Fruit fly (Drosophila melanogaster) whole organism: Measurements from ENCODE around the gene LysD.
"Not testable (repeated sequence)": the region's sequence is repeated elsewhere in the genome, so short reads cannot be mapped to it uniquely, and the experiment has no call there.

Experiments used
- CG8478 ChIP-seq: fragments of >200 bp; optimal IDR thresholded peaks from 2 replicates; lab custom pipeline; 2018; ENCODE audit warnings: inconsistent platforms
- Dll ChIP-seq: fragments of >200 bp; optimal IDR thresholded peaks from 2 replicates; lab custom pipeline; 2017
- EcR ChIP-seq, 2 experiments: fragments of >200 bp; optimal IDR thresholded peaks; 2 replicates each; lab custom pipeline; 2017; ENCODE audit warnings: missing biosample characterization in 2 of 2, missing genetic modification characterization in 2 of 2, missing genetic modification reagents in 2 of 2
- pan ChIP-seq: fragments of >200 bp; optimal IDR thresholded peaks from 2 replicates; lab custom pipeline; 2017
- psq ChIP-seq: fragments of >200 bp; optimal IDR thresholded peaks from 2 replicates; lab custom pipeline; 2017
- usp ChIP-seq: fragments of >200 bp; optimal IDR thresholded peaks from 2 replicates; lab custom pipeline; 2017; ENCODE audit warnings: missing biosample characterization, missing genetic modification characterization, mixed read lengths

Gene LysD

DNA sequence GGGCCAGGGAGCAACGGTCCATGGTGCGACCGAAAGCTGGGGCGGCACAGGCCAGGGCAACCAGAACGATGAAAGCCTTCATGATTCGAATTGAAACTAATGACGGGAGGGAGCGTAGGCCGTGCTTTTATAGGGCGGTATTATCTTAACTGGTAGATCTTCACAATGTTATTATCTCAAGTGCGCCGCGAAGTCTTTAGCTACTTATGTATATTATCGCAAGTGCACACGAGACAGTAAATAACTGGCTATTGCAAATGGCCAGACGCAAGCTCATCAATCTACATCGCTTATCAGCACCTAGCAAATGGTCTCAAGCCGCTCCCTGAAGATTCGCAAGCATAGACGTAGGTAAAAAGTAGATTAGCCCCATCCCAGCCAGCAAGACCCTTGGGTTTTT, at the start of gene LysD:
LysD (minus strand) TSS at position 101 of the 400 bp plus-strand sequence.
- TF ChIP-seq Dll (lab: Kevin White, UChicago) (no peak), EcR (GFP tag; optimal IDR thresholded peaks at IDR 0.05; lab: Kevin White, UChicago) (no peak), usp (no peak), psq (lab: Kevin White, UChicago) (no peak), pan (no peak)

DNA sequence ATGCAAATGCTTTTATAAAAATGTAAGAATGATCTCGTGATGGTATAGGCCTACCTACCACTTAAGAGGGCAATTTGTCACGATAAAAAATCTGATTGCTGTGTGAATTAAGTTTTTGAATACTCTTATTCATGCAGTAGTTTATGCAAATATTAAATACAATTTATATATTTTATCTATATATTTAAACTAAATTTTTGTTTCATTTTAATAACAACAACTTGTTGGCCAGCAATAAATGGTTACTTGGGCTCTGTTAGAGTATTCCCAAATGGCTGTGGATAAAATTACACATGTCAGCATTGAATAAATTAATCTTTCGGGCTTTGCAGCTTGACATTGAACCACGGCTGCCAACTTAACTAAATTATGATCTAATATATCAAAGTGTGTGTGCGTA, 47.6 kb upstream of the LysD start:
- TF ChIP-seq psq (lab: Kevin White, UChicago) (no peak), CG8478 (lab: Kevin White, UChicago) (no peak), EcR (GFP tag; optimal IDR thresholded peaks at IDR 0.05; lab: Kevin White, UChicago) (no peak), pan (no peak), usp (no peak), Dll (lab: Kevin White, UChicago) (no peak)

- TF ChIP-seq pan (no peak), psq (lab: Kevin White, UChicago) (no peak), Dll (lab: Kevin White, UChicago) (no peak), CG8478 (lab: Kevin White, UChicago) (no peak), EcR (GFP tag; optimal IDR thresholded peaks at IDR 0.05; lab: Kevin White, UChicago) (no peak), usp (no peak)
These were observed 45.2 kb upstream of the LysD start, which contains the start of gene tfc for dm6 chr3L:1256061-1256780. TSS of gene tfc (plus strand) at chr3L:1256449.

DNA sequence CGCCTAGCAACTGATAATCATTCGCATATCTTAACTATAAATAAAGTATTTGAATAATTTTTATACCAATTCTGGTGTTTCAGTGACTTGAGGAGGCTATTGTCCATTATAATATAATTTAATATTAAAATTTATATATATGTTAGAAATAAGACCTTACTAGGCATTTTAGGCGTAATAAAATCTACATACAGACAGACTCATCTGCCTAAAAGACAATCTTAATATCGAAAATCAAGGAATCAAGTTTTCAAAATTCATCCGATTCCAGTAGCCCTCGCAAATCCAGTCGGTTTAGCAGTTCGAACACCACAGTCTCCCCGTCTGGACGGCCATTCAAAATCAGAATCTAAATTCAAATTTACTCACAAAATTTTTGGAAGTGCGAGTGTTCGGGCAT, 40.7 kb upstream of the LysD start, which contains the start of the genes CG9130 and CG9133:
CG9130 (plus strand) TSS at position 301 of the 400 bp plus-strand sequence.
CG9133 (plus strand) TSS at position 301 of the 400 bp plus-strand sequence.
- TF ChIP-seq Dll (lab: Kevin White, UChicago): no peak
- TF ChIP-seq usp: no peak
- TF ChIP-seq EcR (GFP tag; optimal IDR thresholded peaks at IDR 0.05; lab: Kevin White, UChicago): no peak
- no peak for TF ChIP-seq CG8478 (lab: Kevin White, UChicago)
- TF ChIP-seq psq (lab: Kevin White, UChicago): no peak

DNA sequence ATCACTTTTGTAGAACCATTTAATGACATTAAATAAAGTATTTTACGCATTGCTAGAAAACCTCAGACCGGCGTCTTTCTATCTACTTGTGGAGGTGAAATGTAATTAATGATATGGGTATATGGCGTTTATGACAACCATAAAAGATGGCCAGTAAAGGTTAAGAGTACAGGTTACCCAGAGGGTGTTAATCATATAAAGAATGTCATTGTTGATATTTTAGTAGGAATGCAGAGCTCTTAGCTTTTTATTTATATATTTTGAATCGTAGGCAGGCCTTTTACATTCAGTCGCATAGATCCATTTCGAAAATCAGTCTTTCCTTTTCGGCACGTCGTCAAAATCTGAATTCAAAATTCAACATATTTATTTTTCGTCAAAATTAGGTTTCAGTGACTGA, 39.4 kb upstream of the LysD start, which contains the start of gene Bfc:
Bfc (plus strand) TSS at position 301 of the 400 bp plus-strand sequence.
- TF ChIP-seq EcR (GFP tag; optimal IDR thresholded peaks at IDR 0.05; lab: Kevin White, UChicago) (no peak), usp (no peak), Dll (lab: Kevin White, UChicago) (no peak), CG8478 (lab: Kevin White, UChicago) (no peak), psq (lab: Kevin White, UChicago) (no peak), pan (no peak)

DNA sequence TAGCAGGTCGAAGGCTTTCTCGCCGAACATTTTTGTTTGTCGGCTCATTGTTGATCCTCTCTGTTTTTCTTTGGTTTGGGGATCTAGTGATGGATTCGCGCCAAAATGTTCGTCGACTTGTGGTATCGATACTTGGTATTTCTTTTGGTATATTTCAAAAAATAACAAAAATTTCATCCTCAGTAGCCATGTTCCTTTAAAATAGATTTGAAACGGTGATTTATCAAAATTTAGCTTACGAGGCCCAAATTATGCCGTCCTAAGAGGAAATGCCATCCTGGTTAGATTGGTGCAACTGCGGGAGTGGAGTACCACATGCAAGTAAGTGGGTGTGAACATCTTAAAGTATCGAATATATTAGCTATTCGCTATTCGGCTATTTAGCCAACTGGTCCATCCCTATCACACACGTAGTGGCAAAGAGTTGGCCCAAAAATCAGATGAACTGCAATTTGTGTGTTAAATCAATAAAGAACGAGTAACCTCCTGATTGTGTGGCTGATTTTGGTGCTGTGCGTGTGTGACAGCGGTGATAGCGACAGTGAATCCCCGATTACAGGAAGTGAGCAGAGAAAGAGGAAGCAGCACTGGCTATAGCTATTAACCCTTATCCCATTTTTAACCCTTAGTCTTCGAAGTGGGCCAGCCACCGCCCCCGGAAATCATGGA, 36.8 kb upstream of the LysD start, which contains the start of the genes Psf1 and Sac1:
Psf1 (minus strand) TSS at position 51 of the 669 bp plus-strand sequence.
Sac1 (plus strand) TSS at position 191 of the 669 bp plus-strand sequence.
- TF ChIP-seq psq (lab: Kevin White, UChicago): no peak
- no peak for TF ChIP-seq EcR (GFP tag; optimal IDR thresholded peaks at IDR 0.05; lab: Kevin White, UChicago)
- no peak for TF ChIP-seq CG8478 (lab: Kevin White, UChicago)

- not testable (repeated sequence) for TF ChIP-seq EcR (GFP tag; optimal IDR thresholded peaks at IDR 0.05; lab: Kevin White, UChicago); Dll (lab: Kevin White, UChicago); pan
These were observed 35.8 kb upstream of the LysD start, which contains the start of gene CG32318 for dm6 chr3L:1246823-1247222. TSS of gene CG32318 (minus strand) at chr3L:1246923.

DNA sequence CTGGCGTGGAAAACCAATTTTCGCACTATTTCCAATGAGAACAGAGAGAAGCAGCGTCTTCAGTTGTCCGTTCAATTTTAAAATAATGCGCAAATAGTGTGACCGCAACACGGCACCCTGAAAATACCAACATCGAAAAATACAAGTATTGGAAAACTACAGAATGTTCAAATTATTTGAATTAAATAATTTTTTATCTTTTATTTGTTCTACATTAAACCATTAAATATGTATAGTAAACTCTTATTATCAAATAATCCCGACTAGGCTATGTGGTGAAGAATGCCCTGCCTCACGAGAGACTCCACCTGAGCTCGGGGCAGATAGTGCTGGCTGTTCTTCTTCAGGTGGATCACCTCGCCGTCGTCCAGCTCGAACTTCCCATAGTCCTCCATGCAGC, 34.8 kb upstream of the LysD start, which contains the start of gene Klp61F:
Klp61F (minus strand) TSS at position 101 of the 400 bp plus-strand sequence.
- not testable (repeated sequence) for TF ChIP-seq psq (lab: Kevin White, UChicago); EcR (GFP tag; optimal IDR thresholded peaks at IDR 0.05; lab: Kevin White, UChicago); CG8478 (lab: Kevin White, UChicago)

- TF ChIP-seq pan: no peak
These were observed 27.2 kb upstream of the LysD start, which contains the start of gene CG9192 for dm6 chr3L:1238219-1238618. TSS of gene CG9192 (minus strand) at chr3L:1238319.

- no peak for TF ChIP-seq CG8478 (lab: Kevin White, UChicago)
- no peak for TF ChIP-seq EcR (GFP tag; optimal IDR thresholded peaks at IDR 0.05; lab: Kevin White, UChicago)
- no peak for TF ChIP-seq usp
- TF ChIP-seq Dll (lab: Kevin White, UChicago): no peak
- TF ChIP-seq psq (lab: Kevin White, UChicago): no peak
- no peak for TF ChIP-seq pan
These were observed 24.4 kb upstream of the LysD start, which contains the start of gene galene for dm6 chr3L:1235426-1235825. TSS of gene galene (plus strand) at chr3L:1235726.

- TF ChIP-seq Dll (lab: Kevin White, UChicago) (no peak), EcR (GFP tag; optimal IDR thresholded peaks at IDR 0.05; lab: Kevin White, UChicago) (no peak), psq (lab: Kevin White, UChicago) (no peak), CG8478 (lab: Kevin White, UChicago) (no peak), pan (no peak), usp (no peak)
These were observed 22.8 kb upstream of the LysD start, which contains the start of gene CG33966 for dm6 chr3L:1233830-1234229. TSS of gene CG33966 (plus strand) at chr3L:1234130.

- TF ChIP-seq psq (lab: Kevin White, UChicago) (no peak), usp (no peak)
These were observed 21.6 kb upstream of the LysD start, which contains the start of gene CG33965 for dm6 chr3L:1232582-1232981. TSS of gene CG33965 (plus strand) at chr3L:1232882.
